Fruit fly (Drosophila melanogaster) whole organism, wandering third instar larva: Measurements from ENCODE around the gene spir.

Source experiments
- Abd-B ChIP-seq: fragments of >200 bp; optimal IDR thresholded peaks from 2 replicates; lab custom pipeline; 2017; ENCODE audit warnings: missing biosample characterization, missing genetic modification characterization
- CG32264 ChIP-seq: fragments of 200-800 bp; sonication (Bioruptor generic); optimal IDR thresholded peaks from 2 replicates; lab custom pipeline; 2016; ENCODE audit warnings: missing biosample characterization, missing genetic modification characterization
- CG9705 ChIP-seq: fragments of 200-800 bp; sonication (Bioruptor generic); optimal IDR thresholded peaks from 2 replicates; lab custom pipeline; 2018; ENCODE audit warnings: missing biosample characterization, mild to moderate bottlenecking, missing genetic modification characterization
- CrebA ChIP-seq: fragments of 200-800 bp; sonication (Bioruptor generic); optimal IDR thresholded peaks from 2 replicates; lab custom pipeline; 2016; ENCODE audit warnings: missing biosample characterization, mild to moderate bottlenecking, missing genetic modification characterization, borderline replicate concordance
- Dfd ChIP-seq: fragments of >200 bp; optimal IDR thresholded peaks from 2 replicates; lab custom pipeline; 2017; ENCODE audit warnings: missing biosample characterization, missing genetic modification characterization
- Dif ChIP-seq: fragments of 200-275, 200-300 bp; sonication (Bioruptor generic); optimal IDR thresholded peaks from 2 replicates; lab custom pipeline; 2018; ENCODE audit warnings: missing biosample characterization, missing genetic modification characterization; ENCODE audit not compliant: partially characterized antibody
- Hnf4 ChIP-seq: fragments of 200-800 bp; sonication (Bioruptor generic); optimal IDR thresholded peaks from 2 replicates; lab custom pipeline; 2016; ENCODE audit warnings: missing biosample characterization, mild to moderate bottlenecking, missing genetic modification characterization
- Jra ChIP-seq: sonication (Bioruptor generic); optimal IDR thresholded peaks from 2 replicates; lab custom pipeline; 2016; ENCODE audit warnings: missing biosample characterization, missing genetic modification characterization
- Mio ChIP-seq: sonication (Bioruptor generic); optimal IDR thresholded peaks from 2 replicates; lab custom pipeline; 2016; ENCODE audit warnings: missing biosample characterization, missing genetic modification characterization
- Myc ChIP-seq: fragments of >200 bp; optimal IDR thresholded peaks from 2 replicates; lab custom pipeline; 2017
- N ChIP-seq: fragments of >200 bp; optimal IDR thresholded peaks from 2 replicates; lab custom pipeline; 2018; ENCODE audit warnings: missing biosample characterization, missing external identifiers, missing genetic modification characterization
- OdsH ChIP-seq: fragments of 200-800 bp; sonication (Bioruptor generic); optimal IDR thresholded peaks from 2 replicates; lab custom pipeline; 2016; ENCODE audit warnings: missing biosample characterization, mild to moderate bottlenecking, missing genetic modification characterization
- Rel ChIP-seq, 2 experiments: fragments of 200-800 bp; sonication (Bioruptor generic) in 1 of 2; optimal IDR thresholded peaks; 2 replicates in 1 of 2; 3 replicates in 1 of 2; lab custom pipeline; 2016 to 2019; ENCODE audit warnings: mild to moderate bottlenecking in 2 of 2, missing biosample characterization in 2 of 2, missing genetic modification characterization in 2 of 2, moderate library complexity in 1 of 2
- Sp1 ChIP-seq: fragments of 200-800 bp; sonication (Bioruptor generic); optimal IDR thresholded peaks from 3 replicates; lab custom pipeline; 2019; ENCODE audit warnings: missing biosample characterization, mild to moderate bottlenecking, missing genetic modification characterization, moderate library complexity
- Vsx2 ChIP-seq: fragments of 200-300, 225-300 bp; sonication (Bioruptor generic); optimal IDR thresholded peaks from 2 replicates; lab custom pipeline; 2018; ENCODE audit warnings: missing biosample characterization, missing genetic modification characterization; ENCODE audit not compliant: partially characterized antibody
- dl ChIP-seq, 2 experiments: fragments of 175-275, 200-275 bp in 1 of 2; fragments of 200-275 bp in 1 of 2; sonication (Bioruptor generic); optimal IDR thresholded peaks; lab custom pipeline; 2018; ENCODE audit warnings: mild to moderate bottlenecking in 2 of 2, missing biosample characterization in 2 of 2, missing genetic modification characterization in 2 of 2, moderate library complexity in 2 of 2; ENCODE audit not compliant: partially characterized antibody in 2 of 2, insufficient read depth in 1 of 2
- dmrt93B ChIP-seq: fragments of 200-800 bp; sonication (Bioruptor generic); optimal IDR thresholded peaks from 2 replicates; lab custom pipeline; 2018; ENCODE audit warnings: missing biosample characterization, mild to moderate bottlenecking, missing genetic modification characterization
- dsf ChIP-seq: sonication (Bioruptor generic); optimal IDR thresholded peaks from 2 replicates; lab custom pipeline; 2016; ENCODE audit warnings: missing biosample characterization, missing genetic modification characterization, borderline replicate concordance
- h ChIP-seq: fragments of 200-800 bp; sonication (Bioruptor generic); optimal IDR thresholded peaks from 3 replicates; lab custom pipeline; 2016; ENCODE audit warnings: missing biosample characterization, mild to moderate bottlenecking, missing genetic modification characterization
- lola ChIP-seq: fragments of >200 bp; optimal IDR thresholded peaks from 2 replicates; lab custom pipeline; 2017; ENCODE audit warnings: missing biosample characterization, missing genetic modification characterization
- pan ChIP-seq: fragments of >200 bp; optimal IDR thresholded peaks from 2 replicates; lab custom pipeline; 2017
- psq ChIP-seq: fragments of 200-800 bp; sonication (Bioruptor generic); optimal IDR thresholded peaks from 3 replicates; lab custom pipeline; 2017; ENCODE audit warnings: missing biosample characterization, mild to moderate bottlenecking, missing genetic modification characterization, moderate library complexity
- sage ChIP-seq: fragments of 200-800 bp; sonication (Bioruptor generic); optimal IDR thresholded peaks from 2 replicates; lab custom pipeline; 2016; ENCODE audit warnings: missing biosample characterization, mild to moderate bottlenecking, missing genetic modification characterization
- usp ChIP-seq: fragments of >200 bp; optimal IDR thresholded peaks from 2 replicates; lab custom pipeline; 2017; ENCODE audit warnings: missing biosample characterization, missing genetic modification characterization
- woc ChIP-seq: sonication (Bioruptor generic); optimal IDR thresholded peaks from 2 replicates; lab custom pipeline; 2016; ENCODE audit warnings: missing biosample characterization, mild to moderate bottlenecking, missing genetic modification characterization

The spir gene

DNA sequence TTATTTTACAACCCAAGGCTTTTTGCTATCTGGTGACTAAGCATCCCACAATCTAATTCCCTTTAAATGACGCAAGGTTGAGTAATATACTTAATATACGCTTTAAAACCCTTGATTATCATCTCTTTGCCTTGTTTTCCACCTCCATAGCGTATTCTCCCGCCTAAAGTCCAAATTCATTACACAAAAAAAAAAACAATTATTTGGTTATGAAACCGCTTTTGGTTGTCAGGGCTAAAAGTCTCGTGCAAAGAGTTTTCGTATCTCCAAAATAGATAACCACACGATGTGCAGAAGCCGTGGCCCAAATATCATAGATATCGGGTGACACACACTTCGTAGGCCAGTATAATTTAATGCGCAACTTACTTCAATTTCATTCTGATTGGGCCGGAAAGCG, 14.4 kb downstream of the spir start:
- TF ChIP-seq Rel (GFP tag; optimal IDR thresholded peaks at IDR 0.05; lab: Kevin White, UChicago) (no peak), Rel (tag; optimal IDR thresholded peaks at IDR 0.05; lab: Kevin White, UChicago) (no peak), woc (no peak), dl (GFP tag; optimal IDR thresholded peaks at IDR 0.05; lab: Kevin White, UChicago; ENCODE audit: insufficient read depth in 1 of 2, partially characterized antibody in 2 of 2) (no peak), Dif (GFP tag; lab: Kevin White, UChicago) (no peak), OdsH (GFP tag; lab: Kevin White, UChicago) (no peak), Dfd (GFP tag; lab: Kevin White, UChicago) (no peak)

DNA sequence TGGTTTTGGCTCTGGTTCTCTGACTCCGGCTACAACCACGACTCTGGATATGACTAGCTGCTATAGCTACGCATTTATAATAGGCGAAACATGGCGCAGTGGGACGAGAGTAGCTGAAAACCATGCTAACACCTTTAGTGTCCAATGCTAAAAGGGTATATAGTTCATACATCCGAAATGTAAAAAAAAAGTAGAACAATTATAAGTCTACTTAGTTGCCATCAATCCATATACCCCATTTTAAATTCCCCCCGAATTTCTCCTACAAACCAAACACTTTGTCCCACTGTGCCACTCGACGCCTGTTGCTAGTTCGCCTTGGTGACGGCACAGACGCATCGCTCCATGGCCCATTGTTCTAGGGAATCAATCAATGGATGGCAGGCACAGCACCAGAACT, 15.3 kb downstream of the spir start:
- TF ChIP-seq sage (GFP tag; lab: Kevin White, UChicago), result no peak
- TF ChIP-seq h (GFP tag; lab: Kevin White, UChicago), result peak; percentile 26

DNA sequence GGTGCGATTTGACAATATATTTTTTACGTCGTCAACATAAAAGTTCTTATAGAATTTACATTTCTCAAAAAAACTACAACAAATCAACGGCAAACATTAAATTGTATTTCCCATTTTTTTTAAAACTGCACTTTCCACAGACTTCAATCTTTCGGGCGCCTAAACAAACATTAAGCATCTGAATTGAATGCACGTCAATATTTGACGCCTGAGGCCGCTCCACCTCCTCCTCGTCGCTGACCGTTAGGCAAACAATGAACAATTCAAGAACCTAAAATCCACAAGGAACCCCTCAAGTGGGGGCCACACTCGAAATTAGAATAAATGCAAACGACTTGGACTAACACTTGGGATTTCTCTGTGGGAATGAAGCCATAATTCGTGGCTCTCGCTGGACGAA, 16.4 kb downstream of the spir start:
- TF ChIP-seq OdsH (GFP tag; lab: Kevin White, UChicago) (no peak), Hnf4 (no peak), psq (no peak), h (GFP tag; lab: Kevin White, UChicago) (no peak), lola (GFP tag; lab: Kevin White, UChicago) (no peak), dsf (no peak), Vsx2 (no peak), Mio (GFP tag; lab: Kevin White, UChicago) (no peak), pan (lab: Kevin White, UChicago) (no peak)

DNA sequence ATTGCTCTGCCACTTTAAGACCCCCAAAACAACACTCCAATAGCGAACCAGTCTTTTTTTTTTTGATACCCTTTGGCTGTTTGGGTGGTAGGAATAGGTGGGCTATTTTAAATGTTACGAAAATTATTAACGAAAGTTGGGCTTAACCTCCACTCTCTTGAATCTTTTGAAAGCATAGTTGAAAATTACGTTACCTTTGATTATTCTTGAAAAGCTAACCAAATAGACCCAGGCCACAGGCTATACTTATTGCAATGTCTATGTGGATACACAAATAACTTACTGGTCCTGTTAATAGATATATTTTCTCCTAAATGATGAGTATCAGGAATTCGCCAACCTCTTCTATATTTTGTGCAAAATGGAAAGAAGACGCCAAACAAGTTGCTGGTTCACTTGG, 16.9 kb downstream of the spir start:
- TF ChIP-seq woc, result no peak
- no peak for TF ChIP-seq psq
- no peak for TF ChIP-seq usp

DNA sequence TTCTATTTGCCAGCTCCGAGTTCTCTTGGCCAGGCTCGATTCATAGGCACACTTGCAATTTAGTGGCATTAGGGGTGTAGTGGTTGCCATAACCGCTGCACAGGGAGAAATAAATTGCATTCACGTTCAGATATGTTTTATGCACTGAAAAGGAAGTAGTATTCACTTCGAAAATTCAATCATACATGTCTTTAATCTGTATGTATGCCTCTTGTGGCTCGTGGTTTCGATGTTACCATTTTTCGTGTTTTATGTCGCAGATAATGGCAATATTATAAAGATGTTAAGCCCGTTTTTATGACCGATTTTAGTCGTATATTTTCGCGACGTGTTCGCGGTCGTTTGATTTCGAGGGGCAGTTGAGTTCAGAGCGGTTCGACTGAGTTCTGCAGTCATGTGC, 17.6 kb downstream of the spir start:
- no peak for TF ChIP-seq usp
- TF ChIP-seq CG9705 (GFP tag; lab: Kevin White, UChicago), result no peak
- TF ChIP-seq Jra (GFP tag; lab: Kevin White, UChicago), result no peak
- no peak for TF ChIP-seq CG32264 (GFP tag; lab: Kevin White, UChicago)
- no peak for TF ChIP-seq dmrt93B (GFP tag; lab: Kevin White, UChicago)
- no peak for TF ChIP-seq OdsH (GFP tag; lab: Kevin White, UChicago)
- no peak for TF ChIP-seq Myc (lab: Kevin White, UChicago)
- TF ChIP-seq CrebA (GFP tag; lab: Kevin White, UChicago), result no peak
- no peak for TF ChIP-seq dl (GFP tag; optimal IDR thresholded peaks at IDR 0.05; lab: Kevin White, UChicago; ENCODE audit: insufficient read depth in 1 of 2, partially characterized antibody in 2 of 2)
- no peak for TF ChIP-seq h (GFP tag; lab: Kevin White, UChicago)
- TF ChIP-seq Sp1 (GFP tag; lab: Kevin White, UChicago), result no peak
- no peak for TF ChIP-seq Abd-B (GFP tag; lab: Kevin White, UChicago)

DNA sequence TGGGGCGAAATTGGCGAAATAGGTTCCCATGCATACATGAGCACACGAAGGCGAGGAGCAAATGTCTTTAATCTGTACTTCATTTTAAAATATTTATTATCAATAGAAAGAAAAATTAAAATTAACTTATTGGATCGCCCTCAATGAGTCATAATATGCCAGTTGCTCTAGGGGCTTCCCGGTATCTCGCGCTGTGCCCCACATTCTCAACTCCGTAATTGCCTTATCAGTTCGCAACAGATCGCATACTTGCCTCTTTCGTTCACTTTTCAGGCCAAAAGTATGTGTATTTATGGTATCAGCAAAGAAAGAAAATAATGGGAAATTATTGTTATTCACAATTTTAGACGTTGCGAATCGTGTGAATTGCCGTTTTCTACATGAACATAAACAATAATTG, 18.6 kb downstream of the spir start:
- TF ChIP-seq Jra (GFP tag; lab: Kevin White, UChicago), result no peak
- TF ChIP-seq N, result no peak
- TF ChIP-seq OdsH (GFP tag; lab: Kevin White, UChicago), result no peak
- no peak for TF ChIP-seq Abd-B (GFP tag; lab: Kevin White, UChicago)
- TF ChIP-seq Myc (lab: Kevin White, UChicago), result no peak
- TF ChIP-seq Rel (GFP tag; optimal IDR thresholded peaks at IDR 0.05; lab: Kevin White, UChicago), result no peak
- peak; percentile 85 for TF ChIP-seq Rel (tag; optimal IDR thresholded peaks at IDR 0.05; lab: Kevin White, UChicago)
- no peak for TF ChIP-seq Dif (GFP tag; lab: Kevin White, UChicago)
- TF ChIP-seq, all 38 proteins: peak for 1

DNA sequence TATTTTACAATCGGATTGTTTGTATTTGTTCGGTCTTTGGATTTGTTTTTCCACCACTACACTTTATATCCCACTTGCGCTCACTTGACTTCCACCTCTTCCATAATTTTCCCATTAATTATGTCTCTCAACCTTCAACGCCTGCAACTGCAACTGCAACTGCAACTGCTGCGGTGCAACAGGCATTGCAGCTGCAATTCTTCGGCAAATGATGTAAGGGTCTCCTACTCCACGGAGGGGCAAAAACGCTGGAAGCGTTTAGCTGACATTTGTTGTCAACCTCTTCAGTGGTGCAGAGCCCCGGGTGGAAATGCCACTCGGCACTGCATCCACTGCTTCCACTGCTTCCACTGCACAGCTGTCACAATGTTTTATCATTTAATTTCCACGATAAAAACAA, 22.0 kb downstream of the spir start:
- TF ChIP-seq dmrt93B (GFP tag; lab: Kevin White, UChicago) (no peak), sage (GFP tag; lab: Kevin White, UChicago) (no peak), Abd-B (GFP tag; lab: Kevin White, UChicago) (no peak), CG32264 (GFP tag; lab: Kevin White, UChicago) (no peak)
